Worm (Caenorhabditis elegans): ENCODE data around the gene lgc-56.

The lgc-56 gene

ce11 chrII:5092362-5093281 is 37.6 kb upstream of the lgc-56 start, which contains the start of gene C04G6.2 (continued):
- TF ChIP-seq duxl-1 (tag; optimal IDR thresholded peaks at IDR 0.05; ENCODE audit: poor library complexity), result no peak
- TF ChIP-seq nhr-111 (GFP tag; optimal IDR thresholded peaks at IDR 0.05), result no peak
- TF ChIP-seq zip-11 (GFP tag; IDR thresholded peaks at IDR 0.05), result no peak
- no peak for TF ChIP-seq egl-27 (tag; optimal IDR thresholded peaks at IDR 0.05)
- peak; percentile 30; the same call in 1 of the 2 replicates for TF ChIP-seq dmd-6 (GFP tag; IDR thresholded peaks at IDR 0.05)
- TF ChIP-seq vab-7 (GFP tag; IDR thresholded peaks at IDR 0.05), result no peak
- no peak for TF ChIP-seq spr-1 (tag; optimal IDR thresholded peaks at IDR 0.05)
- TF ChIP-seq lim-7 (GFP tag; IDR thresholded peaks at IDR 0.05), result no peak
- no peak for TF ChIP-seq attf-4 (tag; optimal IDR thresholded peaks at IDR 0.05)
- TF ChIP-seq ceh-62 (tag; optimal IDR thresholded peaks at IDR 0.05), result no peak
- peak; percentile 80 for TF ChIP-seq hlh-30 (tag; optimal IDR thresholded peaks at IDR 0.05; ENCODE audit: insufficient read depth)
- no peak for TF ChIP-seq lin-13 (GFP tag; optimal IDR thresholded peaks at IDR 0.05)
- TF ChIP-seq egl-43 (GFP tag; IDR thresholded peaks at IDR 0.05), result no peak
- peak in 1 of 2 experiments; percentile 17 for TF ChIP-seq lsy-2 (tag; optimal IDR thresholded peaks at IDR 0.05)
- TF ChIP-seq fkh-10 (GFP tag; optimal IDR thresholded peaks at IDR 0.05), result no peak
- no peak for TF ChIP-seq zip-2 (tag; optimal IDR thresholded peaks at IDR 0.05)
- TF ChIP-seq mes-2 (tag; optimal IDR thresholded peaks at IDR 0.05; ENCODE audit: poor library complexity, severe bottlenecking), result peak; percentile 71
- TF ChIP-seq tra-1 (GFP tag; IDR thresholded peaks at IDR 0.05), result 0 out of 2 replicates have a peak, but pooled peaks have one; percentile 5
- TF ChIP-seq ceh-20 (GFP tag; IDR thresholded peaks at IDR 0.05), result no peak
- TF ChIP-seq nhr-10 (tag; optimal IDR thresholded peaks at IDR 0.05), result no peak
- TF ChIP-seq mxl-3 (GFP tag; optimal IDR thresholded peaks at IDR 0.05), result peak; percentile 36
- peak; percentile 49 for TF ChIP-seq nhr-6 (tag; optimal IDR thresholded peaks at IDR 0.05)
- peak in 1 of 2 experiments; percentile 3 for TF ChIP-seq daf-16 (GFP tag; optimal IDR thresholded peaks at IDR 0.05)
- TF ChIP-seq daf-16 (tag; optimal IDR thresholded peaks at IDR 0.05), result peak; percentile 81
- peak; percentile 16 for TF ChIP-seq nhr-48 (tag; optimal IDR thresholded peaks at IDR 0.05)
- 0 out of 2 replicates have a peak, but pooled peaks have one; percentile 12 for TF ChIP-seq ctbp-1 (GFP tag; IDR thresholded peaks at IDR 0.05)
- TF ChIP-seq aly-2 (tag; optimal IDR thresholded peaks at IDR 0.05), result no peak
- TF ChIP-seq lir-3 (tag; optimal IDR thresholded peaks at IDR 0.05), result no peak
- TF ChIP-seq snpc-1.2 (GFP tag; IDR thresholded peaks at IDR 0.05), result no peak
- no peak for TF ChIP-seq lin-29 (GFP tag; IDR thresholded peaks at IDR 0.05)
- no peak for TF ChIP-seq F10B5.3 (tag; optimal IDR thresholded peaks at IDR 0.05)
- TF ChIP-seq dpl-1 (GFP tag; optimal IDR thresholded peaks at IDR 0.05), result peak; percentile 7
- TF ChIP-seq dmd-8 (GFP tag; IDR thresholded peaks at IDR 0.05), result no peak
- TF ChIP-seq saeg-2 (GFP tag; IDR thresholded peaks at IDR 0.05), result no peak
- TF ChIP-seq lin-1 (GFP tag; IDR thresholded peaks at IDR 0.05), result 0 out of 2 replicates have a peak, but pooled peaks have one; percentile 10
- TF ChIP-seq mdl-1 (tag; optimal IDR thresholded peaks at IDR 0.05), result peak; percentile 18 to 67
- TF ChIP-seq spr-3 (GFP tag; optimal IDR thresholded peaks at IDR 0.05), result no peak
- TF ChIP-seq pqm-1 (tag; optimal IDR thresholded peaks at IDR 0.05), result peak; percentile 64
- no peak for TF ChIP-seq mdt-29 (GFP tag; IDR thresholded peaks at IDR 0.05)
- TF ChIP-seq unc-62 (GFP tag; optimal IDR thresholded peaks at IDR 0.05 in 1 of 2), result peak in 1 of 2 experiments; percentile 45
- TF ChIP-seq unc-62 (tag; optimal IDR thresholded peaks at IDR 0.05), result no peak
- TF ChIP-seq ZK337.2 (GFP tag; IDR thresholded peaks at IDR 0.05), result no peak
- no peak for TF ChIP-seq nhr-76 (tag; optimal IDR thresholded peaks at IDR 0.05)
- peak; percentile 71 for TF ChIP-seq nhr-11 (tag; optimal IDR thresholded peaks at IDR 0.05)
- TF ChIP-seq madf-5 (GFP tag; IDR thresholded peaks at IDR 0.05), result no peak
